Fruit fly (Drosophila melanogaster) whole organism, embryonic: ENCODE data around the gene Zpr1.

ENCODE experiments used
- Awh ChIP-seq: fragments of 200-800 bp; sonication (Bioruptor generic); IDR thresholded peaks from 2 replicates; pipeline ENCODE4, ENCODE4 v1.3.6; 2022; ENCODE audit warnings: missing biosample characterization, missing genetic modification characterization
- B-H2 ChIP-seq: fragments of 200-800 bp; sonication (Bioruptor generic); optimal IDR thresholded peaks from 2 replicates; lab custom pipeline; 2018; ENCODE audit warnings: missing biosample characterization, mild to moderate bottlenecking, missing genetic modification characterization
- CG10209 ChIP-seq: fragments of 200-800 bp; sonication (Bioruptor generic); optimal IDR thresholded peaks from 3 replicates; lab custom pipeline; 2017; ENCODE audit warnings: missing biosample characterization, mild to moderate bottlenecking, missing genetic modification characterization, missing genetic modification reagents
- CG11504 ChIP-seq: fragments of 200-800 bp; sonication (Bioruptor generic); optimal IDR thresholded peaks from 3 replicates; lab custom pipeline; 2019; ENCODE audit warnings: missing biosample characterization, mild to moderate bottlenecking, missing genetic modification characterization, moderate library complexity
- CG12942 ChIP-seq: fragments of 200-800 bp; sonication (Bioruptor generic); optimal IDR thresholded peaks from 3 replicates; lab custom pipeline; 2016; ENCODE audit warnings: missing biosample characterization, missing genetic modification characterization
- CG13287 ChIP-seq: fragments of 200-800 bp; sonication (Bioruptor generic); IDR thresholded peaks from 2 replicates; pipeline ENCODE4 v1.3.6; 2022; ENCODE audit warnings: missing biosample characterization, missing genetic modification characterization; ENCODE audit not compliant: partially characterized antibody
- CG13424 ChIP-seq: fragments of 200-800 bp; sonication (Bioruptor generic); optimal IDR thresholded peaks from 2 replicates; lab custom pipeline; 2019; ENCODE audit warnings: missing biosample characterization, mild to moderate bottlenecking, missing genetic modification characterization, moderate library complexity
- CG1647 ChIP-seq: fragments of 200-800 bp; sonication (Bioruptor generic); optimal IDR thresholded peaks from 3 replicates; lab custom pipeline; 2016; ENCODE audit warnings: missing biosample characterization, missing genetic modification characterization
- CG16779 ChIP-seq: fragments of 200-800 bp; sonication (Bioruptor generic); IDR thresholded peaks from 2 replicates; pipeline ENCODE4 v1.3.6; 2022; ENCODE audit warnings: missing biosample characterization, missing genetic modification characterization
- CG1792 ChIP-seq: fragments of 200-800 bp; sonication (Bioruptor generic); optimal IDR thresholded peaks from 2 replicates; lab custom pipeline; 2016; ENCODE audit warnings: missing biosample characterization, missing genetic modification characterization
- CG2199 ChIP-seq: fragments of 200-800 bp; sonication (Bioruptor generic); IDR thresholded peaks from 3 replicates; pipeline ENCODE4 v1.3.6; 2022; ENCODE audit warnings: missing biosample characterization, missing genetic modification characterization
- CG3995 ChIP-seq: fragments of 200-800 bp; sonication (Bioruptor generic); optimal IDR thresholded peaks from 3 replicates; lab custom pipeline; 2016; ENCODE audit warnings: missing biosample characterization, missing genetic modification characterization
- CG42726 ChIP-seq: fragments of 200-800 bp; sonication (Bioruptor generic); IDR thresholded peaks from 2 replicates; pipeline ENCODE4 v1.3.6; 2022; ENCODE audit warnings: missing biosample characterization, missing genetic modification characterization; ENCODE audit not compliant: partially characterized antibody
- CG4730 ChIP-seq: fragments of 200-800 bp; sonication (Bioruptor generic); IDR thresholded peaks from 2 replicates; pipeline ENCODE4 v1.3.6; 2022; ENCODE audit warnings: missing biosample characterization, missing genetic modification characterization
- CG5953 ChIP-seq: fragments of 200-800 bp; sonication (Bioruptor generic); IDR thresholded peaks from 2 replicates; pipeline ENCODE4 v1.3.6; 2022; ENCODE audit warnings: missing biosample characterization, missing genetic modification characterization
- CG6854 ChIP-seq: fragments of 200-800 bp; sonication (Bioruptor generic); optimal IDR thresholded peaks from 3 replicates; lab custom pipeline; 2017; ENCODE audit warnings: missing biosample characterization, mild to moderate bottlenecking, missing genetic modification characterization
- CG7786 ChIP-seq: fragments of 200-800 bp; sonication (Bioruptor generic); optimal IDR thresholded peaks from 2 replicates; lab custom pipeline; 2016; ENCODE audit warnings: missing biosample characterization, missing genetic modification characterization
- CG8290 ChIP-seq, 3 experiments: fragments of 200-800 bp; sonication (Bioruptor generic); optimal IDR thresholded peaks; 2 replicates each; lab custom pipeline; 2016 to 2019; ENCODE audit warnings: missing biosample characterization in 3 of 3, missing genetic modification characterization in 3 of 3, mild to moderate bottlenecking in 2 of 3, moderate library complexity in 1 of 3
- CG9727 ChIP-seq: fragments of 200-800 bp; sonication (Bioruptor generic); optimal IDR thresholded peaks from 3 replicates; lab custom pipeline; 2017; ENCODE audit warnings: missing biosample characterization, mild to moderate bottlenecking, missing genetic modification characterization
- Chrac-16 ChIP-seq: fragments of 200-800 bp; sonication (Bioruptor generic); optimal IDR thresholded peaks from 3 replicates; lab custom pipeline; 2016; ENCODE audit warnings: missing biosample characterization, missing genetic modification characterization
- D ChIP-seq, 2 experiments: fragments of 200-800 bp in 1 of 2; fragments of >200 bp in 1 of 2; sonication (Bioruptor generic) in 1 of 2; optimal IDR thresholded peaks; 2 replicates in 1 of 2; 3 replicates in 1 of 2; lab custom pipeline; 2017; ENCODE audit warnings: mild to moderate bottlenecking in 1 of 2, missing biosample characterization in 1 of 2, missing genetic modification characterization in 1 of 2, missing genetic modification reagents in 1 of 2
- ERR ChIP-seq: fragments of 200-800 bp; sonication (Bioruptor generic); optimal IDR thresholded peaks from 2 replicates; lab custom pipeline; 2016; ENCODE audit warnings: missing biosample characterization, missing genetic modification characterization
- Eip74EF ChIP-seq, 2 experiments: fragments of 200-800 bp in 1 of 2; fragments of >200 bp in 1 of 2; sonication (Bioruptor generic) in 1 of 2; optimal IDR thresholded peaks; 2 replicates each; lab custom pipeline; 2017 to 2019; ENCODE audit warnings: missing biosample characterization in 2 of 2, missing genetic modification characterization in 2 of 2, mild to moderate bottlenecking in 1 of 2, moderate library complexity in 1 of 2
- Fer1 ChIP-seq: fragments of 200-800 bp; sonication (Bioruptor generic); optimal IDR thresholded peaks from 2 replicates; lab custom pipeline; 2017; ENCODE audit warnings: missing biosample characterization, mild to moderate bottlenecking, missing genetic modification characterization
- HmgZ ChIP-seq: fragments of 200-800 bp; sonication (Bioruptor generic); optimal IDR thresholded peaks from 2 replicates; lab custom pipeline; 2018; ENCODE audit warnings: missing biosample characterization, mild to moderate bottlenecking, missing genetic modification characterization
- Hr51 ChIP-seq, 2 experiments: fragments of 200-800 bp; sonication (Bioruptor generic); optimal IDR thresholded peaks; 2 replicates in 1 of 2; 3 replicates in 1 of 2; lab custom pipeline; 2016 to 2018; ENCODE audit warnings: missing biosample characterization in 2 of 2, missing genetic modification characterization in 2 of 2, mild to moderate bottlenecking in 1 of 2, moderate library complexity in 1 of 2
- Oli ChIP-seq: fragments of 200-800 bp; sonication (Bioruptor generic); optimal IDR thresholded peaks from 2 replicates; lab custom pipeline; 2018; ENCODE audit warnings: missing biosample characterization, mild to moderate bottlenecking, missing genetic modification characterization, moderate library complexity
- Pdp1 ChIP-seq, 2 experiments: fragments of 200-800 bp; sonication (Bioruptor generic); optimal IDR thresholded peaks; 3 replicates each; lab custom pipeline; 2016; ENCODE audit warnings: missing biosample characterization in 2 of 2, missing genetic modification characterization in 2 of 2, mild to moderate bottlenecking in 1 of 2, moderate library complexity in 1 of 2
- Scr ChIP-seq: fragments of 200-800 bp; sonication (Bioruptor generic); IDR thresholded peaks from 2 replicates; pipeline ENCODE4 v1.3.6; 2022; ENCODE audit warnings: missing biosample characterization, missing genetic modification characterization; ENCODE audit not compliant: partially characterized antibody
- Sin3A ChIP-seq: fragments of >200 bp; optimal IDR thresholded peaks from 2 replicates; lab custom pipeline; 2018
- Sox100B ChIP-seq: fragments of 200-800 bp; sonication (Bioruptor generic); optimal IDR thresholded peaks from 3 replicates; lab custom pipeline; 2018; ENCODE audit warnings: missing biosample characterization, mild to moderate bottlenecking, missing genetic modification characterization
- Xbp1 ChIP-seq: fragments of 200-800 bp; sonication (Bioruptor generic); optimal IDR thresholded peaks from 3 replicates; lab custom pipeline; 2016; ENCODE audit warnings: missing biosample characterization, mild to moderate bottlenecking, missing genetic modification characterization
- ab ChIP-seq: fragments of 200-800 bp; sonication (Bioruptor generic); optimal IDR thresholded peaks from 2 replicates; lab custom pipeline; 2016; ENCODE audit warnings: missing biosample characterization, missing genetic modification characterization
- ash1 ChIP-seq: fragments of 200-800 bp; sonication (Bioruptor generic); optimal IDR thresholded peaks from 2 replicates; lab custom pipeline; 2018; ENCODE audit warnings: missing biosample characterization, mild to moderate bottlenecking, missing genetic modification characterization
- btn ChIP-seq: fragments of 200-800 bp; sonication (Bioruptor generic); optimal IDR thresholded peaks from 2 replicates; lab custom pipeline; 2016; ENCODE audit warnings: missing biosample characterization, missing genetic modification characterization
- crol ChIP-seq: fragments of 200-800 bp; sonication (Bioruptor generic); IDR thresholded peaks from 2 replicates; pipeline ENCODE4 v1.3.6; 2022; ENCODE audit warnings: missing biosample characterization, missing genetic modification characterization
- dysf ChIP-seq: fragments of 200-800 bp; sonication (Bioruptor generic); IDR thresholded peaks from 3 replicates; pipeline ENCODE4 v1.3.6; 2022; ENCODE audit warnings: missing biosample characterization, missing genetic modification characterization
- fd96Cb ChIP-seq: fragments of 200-800 bp; sonication (Bioruptor generic); optimal IDR thresholded peaks from 2 replicates; lab custom pipeline; 2018; ENCODE audit warnings: missing biosample characterization, mild to moderate bottlenecking, missing genetic modification characterization, moderate library complexity
- gce ChIP-seq: fragments of 200-800 bp; sonication (Bioruptor generic); IDR thresholded peaks from 3 replicates; pipeline ENCODE4 v1.3.6; 2022; ENCODE audit warnings: missing biosample characterization, missing genetic modification characterization
- gsb-n ChIP-seq: fragments of 200-800 bp; sonication (Bioruptor generic); optimal IDR thresholded peaks from 3 replicates; lab custom pipeline; 2018; ENCODE audit warnings: missing biosample characterization, mild to moderate bottlenecking, missing genetic modification characterization
- nau ChIP-seq: fragments of 200-800 bp; sonication (Bioruptor generic); optimal IDR thresholded peaks from 3 replicates; lab custom pipeline; 2017; ENCODE audit warnings: missing biosample characterization, mild to moderate bottlenecking, missing genetic modification characterization, missing genetic modification reagents
- org-1 ChIP-seq: fragments of 200-800 bp; sonication (Bioruptor generic); optimal IDR thresholded peaks from 2 replicates; lab custom pipeline; 2017; ENCODE audit warnings: missing biosample characterization, missing genetic modification characterization
- pnt ChIP-seq: fragments of 200-800 bp; sonication (Bioruptor generic); optimal IDR thresholded peaks from 3 replicates; lab custom pipeline; 2016; ENCODE audit warnings: missing biosample characterization, missing genetic modification characterization
- scrt ChIP-seq: fragments of 200-800 bp; sonication (Bioruptor generic); optimal IDR thresholded peaks from 2 replicates; lab custom pipeline; 2018; ENCODE audit warnings: missing biosample characterization, mild to moderate bottlenecking, missing genetic modification characterization, moderate library complexity
- seq ChIP-seq: fragments of 200-800 bp; sonication (Bioruptor generic); IDR thresholded peaks from 2 replicates; pipeline ENCODE4 v1.3.6; 2022; ENCODE audit warnings: missing biosample characterization, missing genetic modification characterization
- sr ChIP-seq: fragments of 200-800 bp; sonication (Bioruptor generic); IDR thresholded peaks from 3 replicates; pipeline ENCODE4 v1.3.6; 2022; ENCODE audit warnings: missing biosample characterization, missing genetic modification characterization
- stc ChIP-seq: fragments of 200-800 bp; sonication (Bioruptor generic); IDR thresholded peaks from 2 replicates; pipeline ENCODE4 v1.3.6; 2022; ENCODE audit warnings: missing biosample characterization, missing genetic modification characterization
- tap ChIP-seq: fragments of 200-800 bp; optimal IDR thresholded peaks from 3 replicates; lab custom pipeline; 2019; ENCODE audit warnings: missing biosample characterization, mild to moderate bottlenecking, missing genetic modification characterization, moderate library complexity
- tx ChIP-seq: fragments of 200-800 bp; sonication (Bioruptor generic); optimal IDR thresholded peaks from 2 replicates; lab custom pipeline; 2016; ENCODE audit warnings: missing biosample characterization, missing genetic modification characterization

Zpr1 gene

DNA sequence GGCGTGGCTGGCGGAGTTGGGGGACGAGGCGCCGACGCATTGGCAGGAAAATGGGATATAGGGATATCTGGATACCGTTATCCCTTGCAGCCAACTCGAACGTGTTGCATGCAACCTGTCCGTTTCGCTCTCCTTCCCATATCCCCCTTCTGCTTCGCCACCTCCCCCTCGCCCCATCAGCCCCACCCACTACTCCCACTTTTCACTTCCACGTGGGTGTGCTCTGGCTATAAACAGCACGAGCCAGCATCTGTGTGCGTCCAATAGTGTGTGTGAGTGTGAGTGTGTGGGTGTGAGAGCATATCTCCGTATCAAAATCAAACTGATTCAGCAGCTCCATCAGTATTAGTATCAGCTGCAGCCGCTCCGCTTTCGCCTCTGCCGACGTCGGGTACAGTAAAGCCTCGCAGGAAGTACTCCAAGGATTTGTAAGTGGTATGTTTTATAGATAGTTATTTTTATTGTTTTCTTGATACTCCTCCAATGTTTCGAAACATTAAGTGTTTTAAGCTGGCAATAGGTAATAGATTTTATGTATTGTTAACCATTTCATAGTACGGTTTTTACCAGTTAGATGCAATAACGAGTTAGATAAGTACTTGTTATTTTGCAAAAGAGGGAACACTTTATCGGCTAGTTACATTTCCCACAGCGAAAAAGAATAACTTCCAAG lies 42.8 kb downstream of the Zpr1 start (continued):
- TF ChIP-seq nau (GFP tag; lab: Kevin White, UChicago) (peak; percentile 49), CG42726 (GFP tag; lab: Robert Waterston, UW) (no peak), CG2199 (GFP tag; lab: Robert Waterston, UW) (no peak), CG7786 (GFP tag; lab: Kevin White, UChicago) (no peak), Hr51 (GFP tag; optimal IDR thresholded peaks at IDR 0.05; lab: Kevin White, UChicago) (no peak), tap (tag; lab: Kevin White, UChicago) (peak; percentile 69), CG16779 (GFP tag; lab: Robert Waterston, UW) (no peak), CG12942 (GFP tag; lab: Kevin White, UChicago) (no peak), Sox100B (GFP tag; lab: Kevin White, UChicago) (peak; percentile 55), CG1647 (no peak), ash1 (no peak), B-H2 (GFP tag; lab: Kevin White, UChicago) (no peak), CG11504 (tag; lab: Kevin White, UChicago) (peak; percentile 71), Oli (tag; lab: Kevin White, UChicago) (no peak), Awh (GFP tag; lab: Robert Waterston, UW) (no peak), CG13424 (tag; lab: Kevin White, UChicago) (peak; percentile 37), tx (no peak), CG13287 (GFP tag; lab: Robert Waterston, UW) (no peak), HmgZ (tag; lab: Kevin White, UChicago) (no peak), Fer1 (GFP tag; lab: Kevin White, UChicago) (peak; percentile 59), stc (no peak), sr (GFP tag; lab: Robert Waterston, UW) (peak; percentile 97), Pdp1 (GFP tag; optimal IDR thresholded peaks at IDR 0.05; lab: Kevin White, UChicago) (peak; percentile 12 to 17), ab (no peak), CG1792 (GFP tag; lab: Kevin White, UChicago) (peak; percentile 14), btn (no peak), scrt (GFP tag; lab: Kevin White, UChicago) (peak; percentile 12), CG10209 (GFP tag; lab: Kevin White, UChicago) (peak; percentile 2), Sin3A (lab: Kevin White, UChicago) (no peak), CG3995 (no peak), CG4730 (GFP tag; lab: Robert Waterston, UW) (no peak), CG9727 (GFP tag; lab: Kevin White, UChicago) (peak; percentile 26), pnt (GFP tag; lab: Kevin White, UChicago) (peak; percentile 46), Eip74EF (GFP tag; optimal IDR thresholded peaks at IDR 0.05; lab: Kevin White, UChicago) (peak in 1 of 2 experiments; percentile 74), org-1 (GFP tag; lab: Kevin White, UChicago) (no peak), ERR (no peak), CG8290 (GFP tag; optimal IDR thresholded peaks at IDR 0.05; lab: Kevin White, UChicago) (no peak), CG8290 (tag; optimal IDR thresholded peaks at IDR 0.05; lab: Kevin White, UChicago) (peak in 1 of 2 experiments; percentile 0), gsb-n (tag; lab: Kevin White, UChicago) (no peak), seq (no peak), CG6854 (GFP tag; lab: Kevin White, UChicago) (peak; percentile 30), Xbp1 (GFP tag; lab: Kevin White, UChicago) (no peak), Scr (GFP tag; lab: Robert Waterston, UW) (no peak), dysf (GFP tag; lab: Robert Waterston, UW) (peak; percentile 41; the same call in 2 of the 3 replicates), CG5953 (GFP tag; lab: Robert Waterston, UW) (no peak), D (optimal IDR thresholded peaks at IDR 0.05; lab: Kevin White, UChicago) (no peak), D (GFP tag; optimal IDR thresholded peaks at IDR 0.05; lab: Kevin White, UChicago) (peak; percentile 59), fd96Cb (tag; lab: Kevin White, UChicago) (peak; percentile 68), Chrac-16 (GFP tag; lab: Kevin White, UChicago) (no peak), crol (GFP tag; lab: Robert Waterston, UW) (peak; percentile 84), gce (GFP tag; lab: Robert Waterston, UW) (no peak)
